Worm (Caenorhabditis elegans) whole organism, L4 larva: ENCODE results near the gene luc-7L.

Experiments used
- F37D6.2 ChIP-seq: sonication (generic microtip); optimal IDR thresholded peaks from 2 replicates; lab custom pipeline; 2016; ENCODE audit warnings: mild to moderate bottlenecking, missing genetic modification characterization, missing compliant biosample characterization
- R02D3.7 ChIP-seq: fragments of 150-350 bp; sonication (generic microtip); optimal IDR thresholded peaks from 3 replicates; lab custom pipeline; 2014; ENCODE audit warnings: missing biosample characterization, missing genetic modification characterization
- T26A8.4 ChIP-seq: fragments of 200-800 bp; sonication (Bioruptor generic); IDR thresholded peaks from 2 replicates; pipeline ENCODE4 v1.3.6; 2022; ENCODE audit warnings: missing genetic modification characterization, missing compliant biosample characterization
- aha-1 ChIP-seq: fragments of 150-350 bp; peaks from one replicate; lab custom pipeline; 2014; ENCODE audit warnings: missing biosample characterization, missing genetic modification characterization
- aly-2 ChIP-seq: sonication (generic microtip); optimal IDR thresholded peaks from 2 replicates; lab custom pipeline; 2018; ENCODE audit warnings: missing biosample characterization, missing genetic modification characterization
- attf-4 ChIP-seq: sonication (generic microtip); optimal IDR thresholded peaks from 3 replicates; lab custom pipeline; 2017; ENCODE audit warnings: missing biosample characterization, missing genetic modification characterization
- ceh-20 ChIP-seq: fragments of 200-800 bp; sonication (Bioruptor generic); IDR thresholded peaks from 2 replicates; pipeline ENCODE4 v1.3.6; 2022; ENCODE audit warnings: missing genetic modification reagents, missing genetic modification characterization, missing compliant biosample characterization
- ceh-28 ChIP-seq: fragments of 150-350 bp; optimal IDR thresholded peaks from 2 replicates; lab custom pipeline; 2014; ENCODE audit warnings: missing biosample characterization, missing genetic modification reagents, missing genetic modification characterization
- ceh-62 ChIP-seq: sonication (generic microtip); optimal IDR thresholded peaks from 2 replicates; lab custom pipeline; 2017; ENCODE audit warnings: missing biosample characterization, missing genetic modification characterization
- ctbp-1 ChIP-seq: fragments of 200-800 bp; sonication (Bioruptor generic); IDR thresholded peaks from 2 replicates; pipeline ENCODE4 v1.3.6; 2022; ENCODE audit warnings: missing genetic modification reagents, missing genetic modification characterization, missing compliant biosample characterization
- dve-1 ChIP-seq: sonication (generic microtip); optimal IDR thresholded peaks from 2 replicates; lab custom pipeline; 2017; ENCODE audit warnings: antibody characterized with exemption, mild to moderate bottlenecking, missing genetic modification characterization, missing compliant biosample characterization; ENCODE audit not compliant: insufficient read depth
- gei-8 ChIP-seq: fragments of 200-800 bp; sonication (Bioruptor generic); optimal IDR thresholded peaks from 2 replicates; lab custom pipeline; 2018; ENCODE audit warnings: mild to moderate bottlenecking, missing genetic modification characterization, missing compliant biosample characterization
- hlh-11 ChIP-seq: fragments of 200-800 bp; sonication (Bioruptor generic); optimal IDR thresholded peaks from 2 replicates; lab custom pipeline; 2018; ENCODE audit warnings: mild to moderate bottlenecking, missing genetic modification characterization, missing compliant biosample characterization
- hlh-30 ChIP-seq: sonication (generic microtip); optimal IDR thresholded peaks from 2 replicates; lab custom pipeline; 2017; ENCODE audit warnings: antibody characterized with exemption, mild to moderate bottlenecking, missing genetic modification characterization, missing compliant biosample characterization; ENCODE audit not compliant: insufficient read depth
- lin-1 ChIP-seq: fragments of 200-800 bp; sonication (Bioruptor generic); IDR thresholded peaks from 2 replicates; pipeline ENCODE4 v1.3.6; 2022; ENCODE audit warnings: missing genetic modification reagents, missing genetic modification characterization, missing compliant biosample characterization
- lsy-2 ChIP-seq, 2 experiments: fragments of 150-350 bp in 1 of 2; sonication (generic microtip) in 1 of 2; optimal IDR thresholded peaks; 2 replicates each; lab custom pipeline; 2014 to 2017; ENCODE audit warnings: missing biosample characterization in 2 of 2, missing genetic modification characterization in 2 of 2
- mdl-1 ChIP-seq, 2 experiments: fragments of 150-350 bp in 1 of 2; sonication (generic microtip) in 1 of 2; optimal IDR thresholded peaks; 2 replicates each; lab custom pipeline; 2014 to 2017; ENCODE audit warnings: missing biosample characterization in 2 of 2, missing genetic modification characterization in 2 of 2
- mes-2 ChIP-seq: sonication (generic microtip); optimal IDR thresholded peaks from 2 replicates; lab custom pipeline; 2016; ENCODE audit warnings: missing genotype, mild to moderate bottlenecking, missing genetic modification characterization, missing compliant biosample characterization; ENCODE audit not compliant: poor library complexity, severe bottlenecking
- mxl-2 ChIP-seq: fragments of 200-800 bp; sonication (Bioruptor generic); conservative IDR thresholded peaks from 2 replicates; pipeline ENCODE4 v1.3.6; 2022; ENCODE audit warnings: missing genetic modification reagents, missing genetic modification characterization, missing compliant biosample characterization
- mxl-3 ChIP-seq: fragments of 200-800 bp; sonication (Bioruptor generic); optimal IDR thresholded peaks from 2 replicates; lab custom pipeline; 2018; ENCODE audit warnings: mild to moderate bottlenecking, missing genetic modification characterization, missing compliant biosample characterization
- nhr-28 ChIP-seq: fragments of 150-350 bp; optimal IDR thresholded peaks from 2 replicates; lab custom pipeline; 2014; ENCODE audit warnings: missing biosample characterization, missing genetic modification characterization
- nhr-42 ChIP-seq: fragments of 200-800 bp; sonication (Bioruptor generic); IDR thresholded peaks from 2 replicates; pipeline ENCODE4 v1.3.6; 2022; ENCODE audit warnings: missing genetic modification characterization, missing compliant biosample characterization
- nhr-6 ChIP-seq: fragments of 150-350 bp; optimal IDR thresholded peaks from 2 replicates; lab custom pipeline; 2014; ENCODE audit warnings: missing biosample characterization, missing genetic modification characterization
- pqm-1 ChIP-seq: sonication (generic microtip); optimal IDR thresholded peaks from 2 replicates; lab custom pipeline; 2017; ENCODE audit warnings: missing biosample characterization, missing genetic modification characterization
- saeg-2 ChIP-seq: fragments of 200-800 bp; sonication (Bioruptor generic); IDR thresholded peaks from 2 replicates; pipeline ENCODE4 v1.3.6; 2022; ENCODE audit warnings: missing genetic modification reagents, missing genetic modification characterization, missing compliant biosample characterization
- sdz-12 ChIP-seq: fragments of 200-800 bp; sonication (Bioruptor generic); optimal IDR thresholded peaks from 2 replicates; lab custom pipeline; 2018; ENCODE audit warnings: mild to moderate bottlenecking, missing genetic modification characterization, missing compliant biosample characterization
- skn-1 ChIP-seq: fragments of 150-350 bp; optimal IDR thresholded peaks from 2 replicates; lab custom pipeline; 2014; ENCODE audit warnings: missing biosample characterization, missing genetic modification characterization
- snpc-4 ChIP-seq: fragments of 150-350 bp; optimal IDR thresholded peaks from 2 replicates; lab custom pipeline; 2014; ENCODE audit warnings: missing biosample characterization, missing genetic modification characterization
- unc-62 ChIP-seq, 3 experiments: fragments of 150-350 bp in 1 of 3; sonication (generic microtip); optimal IDR thresholded peaks in 2 of 3; peaks in 1 of 3; 1 replicate in 1 of 3; 2 replicates in 2 of 3; lab custom pipeline; 2014 to 2017; ENCODE audit warnings: missing biosample characterization in 3 of 3, missing genetic modification characterization in 3 of 3, missing genetic modification reagents in 3 of 3, missing genotype in 1 of 3
- zfp-2 ChIP-seq: sonication (generic microtip); optimal IDR thresholded peaks from 2 replicates; lab custom pipeline; 2016; ENCODE audit warnings: mild to moderate bottlenecking, missing genetic modification characterization, missing compliant biosample characterization
- ztf-11 ChIP-seq: fragments of 150-350 bp; optimal IDR thresholded peaks from 2 replicates; lab custom pipeline; 2014; ENCODE audit warnings: missing biosample characterization, missing genetic modification characterization

The luc-7L gene

ce11 chrII:7681898-7682297, 25.4 kb downstream of the luc-7L start, which contains the start of gene lin-26:
TSS of gene lin-26 (plus strand) at chrII:7682198.
- TF ChIP-seq unc-62 (GFP tag; optimal IDR thresholded peaks at IDR 0.05 in 1 of 2; lab: Kevin White, UChicago) (peak in 1 of 2 experiments; percentile 86), unc-62 (tag; optimal IDR thresholded peaks at IDR 0.05; lab: Kevin White, UChicago) (no peak), hlh-30 (tag; lab: Kevin White, UChicago) (peak; percentile 12), attf-4 (tag; lab: Kevin White, UChicago) (no peak)

DNA sequence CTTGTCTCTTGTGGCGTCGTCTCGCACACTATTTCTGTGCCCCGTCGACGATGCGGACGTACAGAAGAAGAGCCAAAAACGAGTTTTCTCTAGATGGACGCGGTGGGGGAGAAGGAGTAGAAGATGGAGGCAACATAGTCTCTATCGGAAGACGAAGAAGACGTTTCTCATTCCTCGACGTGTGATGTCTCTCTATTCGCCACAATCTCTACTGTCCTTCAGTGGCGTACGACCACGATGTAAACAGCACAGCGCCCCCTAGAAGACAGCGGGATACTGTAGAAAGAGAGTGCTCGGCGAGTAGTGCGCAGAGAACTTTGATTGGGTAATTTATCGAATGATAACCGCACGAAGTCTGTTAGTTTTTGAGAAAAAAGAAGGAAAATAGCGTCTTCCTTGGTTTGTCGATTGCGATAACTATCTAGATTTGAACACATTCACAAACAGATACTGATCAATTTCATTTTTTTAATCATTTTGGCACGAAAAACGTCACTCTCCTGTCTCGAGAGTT, 27.7 kb downstream of the luc-7L start:
- TF ChIP-seq nhr-28 (tag; lab: Kevin White, UChicago) = peak; percentile 50
- TF ChIP-seq hlh-11 (tag; lab: Kevin White, UChicago) = peak; percentile 16
- TF ChIP-seq mxl-3 (GFP tag; lab: Kevin White, UChicago) = peak; percentile 6
- TF ChIP-seq nhr-42 = no peak
- TF ChIP-seq pqm-1 (tag; lab: Kevin White, UChicago) = no peak

DNA sequence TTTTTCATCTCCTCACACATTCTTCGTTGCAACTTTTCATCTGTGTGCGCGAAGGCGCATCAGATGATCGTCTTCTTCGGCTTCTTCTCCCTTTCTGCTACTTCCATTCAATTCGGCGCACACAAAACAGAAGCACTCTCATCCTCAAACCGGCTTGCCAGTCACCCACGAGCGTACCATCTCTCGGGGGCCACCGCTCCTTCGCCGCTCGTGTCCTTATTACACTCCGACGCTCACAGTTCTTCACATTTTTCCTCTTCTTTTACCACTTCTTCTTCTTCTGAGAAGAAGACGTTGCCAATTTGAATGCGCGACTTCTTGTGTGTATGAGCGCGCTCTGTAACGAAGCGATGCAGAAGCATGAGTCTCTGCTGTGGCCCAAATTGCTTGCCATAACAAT, 28.8 kb downstream of the luc-7L start:
- TF ChIP-seq lsy-2 (tag; optimal IDR thresholded peaks at IDR 0.05; lab: Kevin White, UChicago) = no peak
- TF ChIP-seq aha-1 = peak; percentile 68
- TF ChIP-seq hlh-11 (tag; lab: Kevin White, UChicago) = peak; percentile 5

ce11 chrII:7676307-7676905, 30.9 kb downstream of the luc-7L start:
- no peak for TF ChIP-seq ceh-20
- no peak for TF ChIP-seq nhr-6 (tag; lab: Kevin White, UChicago)
- TF ChIP-seq attf-4 (tag; lab: Kevin White, UChicago) = no peak
- TF ChIP-seq aly-2 = no peak
- no peak for TF ChIP-seq F37D6.2
- no peak for TF ChIP-seq ceh-28 (tag; lab: Kevin White, UChicago)
- peak in 1 of 2 experiments; percentile 31 for TF ChIP-seq mdl-1 (tag; optimal IDR thresholded peaks at IDR 0.05; lab: Kevin White, UChicago)
- no peak for TF ChIP-seq snpc-4 (tag; lab: Kevin White, UChicago)
- TF ChIP-seq mes-2 (tag; lab: Kevin White, UChicago) = peak; percentile 19
- TF ChIP-seq skn-1 (tag; lab: Kevin White, UChicago) = no peak
- no peak for TF ChIP-seq T26A8.4 (GFP tag; lab: Robert Waterston, UW)
- peak in 1 of 2 experiments; percentile 17 for TF ChIP-seq unc-62 (GFP tag; optimal IDR thresholded peaks at IDR 0.05 in 1 of 2; lab: Kevin White, UChicago)
- no peak for TF ChIP-seq unc-62 (tag; optimal IDR thresholded peaks at IDR 0.05; lab: Kevin White, UChicago)
- no peak for TF ChIP-seq mxl-2 (GFP tag; lab: Robert Waterston, UW)
- TF ChIP-seq dve-1 (tag; lab: Kevin White, UChicago) = no peak
- TF ChIP-seq ctbp-1 = no peak
- no peak for TF ChIP-seq gei-8 (GFP tag; lab: Kevin White, UChicago)
- no peak for TF ChIP-seq zfp-2 (tag; lab: Kevin White, UChicago)
- TF ChIP-seq aha-1 = peak; percentile 59
- no peak for TF ChIP-seq ztf-11 (tag; lab: Kevin White, UChicago)
- TF ChIP-seq ceh-62 (tag; lab: Kevin White, UChicago) = no peak
- TF ChIP-seq mxl-3 (GFP tag; lab: Kevin White, UChicago) = peak; percentile 5
- no peak for TF ChIP-seq sdz-12 (GFP tag; lab: Kevin White, UChicago)
- no peak for TF ChIP-seq R02D3.7 (tag; lab: Kevin White, UChicago)

- TF ChIP-seq mes-2 (tag; lab: Kevin White, UChicago) = no peak
- no peak for TF ChIP-seq saeg-2 (GFP tag; lab: Robert Waterston, UW)
- TF ChIP-seq nhr-42 = no peak
- peak in 1 of 2 experiments; percentile 92 for TF ChIP-seq unc-62 (GFP tag; optimal IDR thresholded peaks at IDR 0.05 in 1 of 2; lab: Kevin White, UChicago)
- TF ChIP-seq unc-62 (tag; optimal IDR thresholded peaks at IDR 0.05; lab: Kevin White, UChicago) = no peak
- TF ChIP-seq lin-1 (GFP tag; lab: Robert Waterston, UW) = no peak
- TF ChIP-seq, all 104 proteins: peak for 1
Observed at ce11 chrII:7675752-7676151, 31.5 kb downstream of the luc-7L start.
